Fruit fly (Drosophila melanogaster) whole organism, embryonic: ENCODE results near the gene aralar1.

ENCODE experiments used
- Antp ChIP-seq: fragments of 200-800 bp; sonication (Bioruptor generic); optimal IDR thresholded peaks from 3 replicates; lab custom pipeline; 2016; ENCODE audit warnings: missing biosample characterization, missing genetic modification characterization
- B-H2 ChIP-seq: fragments of 200-800 bp; sonication (Bioruptor generic); optimal IDR thresholded peaks from 2 replicates; lab custom pipeline; 2018; ENCODE audit warnings: missing biosample characterization, mild to moderate bottlenecking, missing genetic modification characterization
- Bdp1 ChIP-seq: fragments of 200-800 bp; sonication (Bioruptor generic); optimal IDR thresholded peaks from 3 replicates; lab custom pipeline; 2016; ENCODE audit warnings: missing biosample characterization, missing genetic modification characterization
- Blimp-1 ChIP-seq: fragments of 200-800 bp; sonication (Bioruptor generic); optimal IDR thresholded peaks from 3 replicates; lab custom pipeline; 2018; ENCODE audit warnings: missing biosample characterization, missing genetic modification characterization, mild to moderate bottlenecking, moderate library complexity, missing genetic modification reagents
- CG10366 ChIP-seq: fragments of 200-800 bp; sonication (Bioruptor generic); IDR thresholded peaks from 2 replicates; pipeline ENCODE4 v1.3.6; 2022; ENCODE audit warnings: missing biosample characterization, missing genetic modification characterization
- CG12391 ChIP-seq: fragments of 200-800 bp; sonication (Bioruptor generic); optimal IDR thresholded peaks from 3 replicates; lab custom pipeline; 2018; ENCODE audit warnings: missing biosample characterization, mild to moderate bottlenecking, missing genetic modification characterization, moderate library complexity
- CG13123 ChIP-seq: fragments of 200-800 bp; sonication (Bioruptor generic); optimal IDR thresholded peaks from 2 replicates; lab custom pipeline; 2016; ENCODE audit warnings: missing biosample characterization, missing genetic modification characterization
- CG13287 ChIP-seq: fragments of 200-800 bp; sonication (Bioruptor generic); IDR thresholded peaks from 2 replicates; pipeline ENCODE4 v1.3.6; 2022; ENCODE audit warnings: missing biosample characterization, missing genetic modification characterization; ENCODE audit not compliant: partially characterized antibody
- CG13624 ChIP-seq: fragments of 200-800 bp; sonication (Bioruptor generic); optimal IDR thresholded peaks from 2 replicates; lab custom pipeline; 2016; ENCODE audit warnings: missing biosample characterization, missing genetic modification characterization
- CG14050 ChIP-seq: fragments of 200-800 bp; sonication (Bioruptor generic); IDR thresholded peaks from 3 replicates; pipeline ENCODE4 v1.3.6; 2022; ENCODE audit warnings: missing biosample characterization, missing genetic modification characterization
- CG15514 ChIP-seq: fragments of 200-800 bp; sonication (Bioruptor generic); optimal IDR thresholded peaks from 3 replicates; lab custom pipeline; 2017; ENCODE audit warnings: missing biosample characterization, missing genetic modification characterization, mild to moderate bottlenecking, moderate library complexity, missing genetic modification reagents
- CG17568 ChIP-seq: fragments of 200-800 bp; sonication (Bioruptor generic); optimal IDR thresholded peaks from 2 replicates; lab custom pipeline; 2018; ENCODE audit warnings: missing biosample characterization, mild to moderate bottlenecking, missing genetic modification characterization, moderate library complexity
- CG18599 ChIP-seq: fragments of 200-800 bp; sonication (Bioruptor generic); optimal IDR thresholded peaks from 3 replicates; lab custom pipeline; 2017; ENCODE audit warnings: missing biosample characterization, missing genetic modification characterization, mild to moderate bottlenecking, moderate library complexity, missing genetic modification reagents
- CG3847 ChIP-seq: fragments of 200-800 bp; sonication (Bioruptor generic); IDR thresholded peaks from 2 replicates; pipeline ENCODE4 v1.3.6; 2022; ENCODE audit warnings: missing biosample characterization, missing genetic modification characterization
- CG4617 ChIP-seq: fragments of 200-800 bp; sonication (Bioruptor generic); optimal IDR thresholded peaks from 3 replicates; lab custom pipeline; 2016; ENCODE audit warnings: missing biosample characterization, missing genetic modification characterization, borderline replicate concordance
- CG4707 ChIP-seq: fragments of 200-800 bp; sonication (Bioruptor generic); optimal IDR thresholded peaks from 2 replicates; lab custom pipeline; 2018; ENCODE audit warnings: missing biosample characterization, mild to moderate bottlenecking, missing genetic modification characterization, moderate library complexity
- CG5180 ChIP-seq: fragments of 200-800 bp; sonication (Bioruptor generic); optimal IDR thresholded peaks from 3 replicates; lab custom pipeline; 2017; ENCODE audit warnings: missing biosample characterization, missing genetic modification characterization, mild to moderate bottlenecking, moderate library complexity, missing genetic modification reagents
- CG5953 ChIP-seq: fragments of 200-800 bp; sonication (Bioruptor generic); IDR thresholded peaks from 2 replicates; pipeline ENCODE4 v1.3.6; 2022; ENCODE audit warnings: missing biosample characterization, missing genetic modification characterization
- D19A ChIP-seq: fragments of 200-800 bp; optimal IDR thresholded peaks from 3 replicates; lab custom pipeline; 2019; ENCODE audit warnings: missing biosample characterization, mild to moderate bottlenecking, missing genetic modification characterization, moderate library complexity
- Dbx ChIP-seq: fragments of 200-800 bp; sonication (Bioruptor generic); IDR thresholded peaks from 3 replicates; pipeline ENCODE4 v1.3.6; 2022; ENCODE audit warnings: missing biosample characterization, missing genetic modification characterization
- Doc2 ChIP-seq: fragments of 200-800 bp; sonication (Bioruptor generic); IDR thresholded peaks from 2 replicates; pipeline ENCODE4 v1.3.6; 2022; ENCODE audit warnings: missing biosample characterization, missing genetic modification characterization
- HHEX ChIP-seq: fragments of 200-800 bp; sonication (Bioruptor generic); optimal IDR thresholded peaks from 3 replicates; lab custom pipeline; 2017; ENCODE audit warnings: missing biosample characterization, mild to moderate bottlenecking, missing genetic modification characterization, missing genetic modification reagents
- HLHmδ ChIP-seq: fragments of 200-800 bp; sonication (Bioruptor generic); optimal IDR thresholded peaks from 2 replicates; lab custom pipeline; 2018; ENCODE audit warnings: missing biosample characterization, mild to moderate bottlenecking, missing genetic modification characterization, moderate library complexity
- Hmr ChIP-seq: fragments of 200-800 bp; sonication (Bioruptor generic); optimal IDR thresholded peaks from 3 replicates; lab custom pipeline; 2017; ENCODE audit warnings: mild to moderate bottlenecking, missing biosample characterization, missing genetic modification reagents, missing genetic modification characterization
- Hr78 ChIP-seq, 2 experiments: fragments of 200-800 bp in 1 of 2; fragments of >200 bp in 1 of 2; sonication (Bioruptor generic) in 1 of 2; optimal IDR thresholded peaks; 2 replicates each; lab custom pipeline; 2017 to 2019; ENCODE audit warnings: missing biosample characterization in 2 of 2, missing genetic modification characterization in 2 of 2, mild to moderate bottlenecking in 1 of 2, moderate library complexity in 1 of 2
- Med ChIP-seq: fragments of 200-800 bp; sonication (Bioruptor generic); peaks from one replicate; lab custom pipeline; 2016; ENCODE audit warnings: missing biosample characterization, missing genetic modification characterization, mild to moderate bottlenecking, inconsistent platforms, moderate library complexity
- Nf-YC ChIP-seq: fragments of 200-800 bp; optimal IDR thresholded peaks from 3 replicates; lab custom pipeline; 2019; ENCODE audit warnings: missing biosample characterization, mild to moderate bottlenecking, missing genetic modification characterization, moderate library complexity
- Opbp ChIP-seq: fragments of 200-800 bp; sonication (Bioruptor generic); IDR thresholded peaks from 3 replicates; pipeline ENCODE4 v1.3.6; 2022; ENCODE audit warnings: missing biosample characterization, missing genetic modification characterization; ENCODE audit not compliant: partially characterized antibody
- ac ChIP-seq: fragments of 200-800 bp; sonication (Bioruptor generic); optimal IDR thresholded peaks from 3 replicates; lab custom pipeline; 2017; ENCODE audit warnings: missing biosample characterization, mild to moderate bottlenecking, missing genetic modification characterization
- crc ChIP-seq: fragments of 200-800 bp; sonication (Bioruptor generic); optimal IDR thresholded peaks from 2 replicates; lab custom pipeline; 2016; ENCODE audit warnings: missing biosample characterization, missing genetic modification characterization
- cwo ChIP-seq: fragments of 200-800 bp; sonication (Bioruptor generic); optimal IDR thresholded peaks from 3 replicates; lab custom pipeline; 2017; ENCODE audit warnings: missing biosample characterization, missing genetic modification characterization, mild to moderate bottlenecking, moderate library complexity, missing genetic modification reagents
- ewg ChIP-seq: fragments of 200-800 bp; sonication (Bioruptor generic); optimal IDR thresholded peaks from 3 replicates; lab custom pipeline; 2017; ENCODE audit warnings: mild to moderate bottlenecking, missing biosample characterization, missing genetic modification reagents, missing genetic modification characterization
- ftz-f1 ChIP-seq: fragments of 200-800 bp; sonication (Bioruptor generic); optimal IDR thresholded peaks from 2 replicates; lab custom pipeline; 2016; ENCODE audit warnings: missing biosample characterization, missing genetic modification characterization
- gcm ChIP-seq: fragments of 200-800 bp; sonication (Bioruptor generic); optimal IDR thresholded peaks from 2 replicates; lab custom pipeline; 2019; ENCODE audit warnings: missing biosample characterization, mild to moderate bottlenecking, missing genetic modification characterization, moderate library complexity
- gsb-n ChIP-seq: fragments of 200-800 bp; sonication (Bioruptor generic); optimal IDR thresholded peaks from 3 replicates; lab custom pipeline; 2018; ENCODE audit warnings: missing biosample characterization, mild to moderate bottlenecking, missing genetic modification characterization
- kah ChIP-seq: fragments of 200-800 bp; sonication (Bioruptor generic); optimal IDR thresholded peaks from 2 replicates; lab custom pipeline; 2018; ENCODE audit warnings: missing biosample characterization, mild to moderate bottlenecking, missing genetic modification characterization
- kni ChIP-seq: fragments of 200-800 bp; sonication (Bioruptor generic); optimal IDR thresholded peaks from 3 replicates; lab custom pipeline; 2017; ENCODE audit warnings: mild to moderate bottlenecking, missing biosample characterization, missing genetic modification reagents, missing genetic modification characterization
- lilli ChIP-seq: fragments of 200-800 bp; sonication (Bioruptor generic); optimal IDR thresholded peaks from 3 replicates; lab custom pipeline; 2016; ENCODE audit warnings: missing biosample characterization, missing genetic modification characterization
- luna ChIP-seq: fragments of 200-800 bp; sonication (Bioruptor generic); optimal IDR thresholded peaks from 2 replicates; lab custom pipeline; 2016; ENCODE audit warnings: missing biosample characterization, missing genetic modification characterization
- nerfin-1 ChIP-seq: fragments of 200-800 bp; sonication (Bioruptor generic); optimal IDR thresholded peaks from 3 replicates; lab custom pipeline; 2019; ENCODE audit warnings: missing biosample characterization, mild to moderate bottlenecking, missing genetic modification characterization, moderate library complexity
- pho ChIP-seq: fragments of 200-800 bp; sonication (Bioruptor generic); optimal IDR thresholded peaks from 2 replicates; lab custom pipeline; 2016; ENCODE audit warnings: missing biosample characterization, missing genetic modification characterization
- pros ChIP-seq: fragments of 200-800 bp; sonication (Bioruptor generic); optimal IDR thresholded peaks from 3 replicates; lab custom pipeline; 2019; ENCODE audit warnings: missing biosample characterization, mild to moderate bottlenecking, missing genetic modification characterization, moderate library complexity
- schlank ChIP-seq: fragments of 200-800 bp; sonication (Bioruptor generic); optimal IDR thresholded peaks from 2 replicates; lab custom pipeline; 2018; ENCODE audit warnings: missing biosample characterization, mild to moderate bottlenecking, missing genetic modification characterization
- twi ChIP-seq: fragments of 200-800 bp; optimal IDR thresholded peaks from 2 replicates; lab custom pipeline; 2019; ENCODE audit warnings: missing biosample characterization, mild to moderate bottlenecking, missing genetic modification characterization, moderate library complexity
- zen ChIP-seq: fragments of 200-800 bp; sonication (Bioruptor generic); optimal IDR thresholded peaks from 3 replicates; lab custom pipeline; 2018; ENCODE audit warnings: missing biosample characterization, mild to moderate bottlenecking, missing genetic modification characterization, moderate library complexity

The aralar1 gene

dm6 chr3R:30489797-30490196 is 34.1 kb upstream of the aralar1 start, which contains the start of gene PH4alphaSG2 (continued):
- TF ChIP-seq ewg (GFP tag; lab: Kevin White, UChicago): no peak
- no peak for TF ChIP-seq zen (tag; lab: Kevin White, UChicago)
- peak; percentile 29 for TF ChIP-seq CG15514 (GFP tag; lab: Kevin White, UChicago)
- peak; percentile 35 for TF ChIP-seq pho (GFP tag; lab: Kevin White, UChicago)
- TF ChIP-seq CG13624 (GFP tag; lab: Kevin White, UChicago): no peak
- no peak for TF ChIP-seq CG5953 (GFP tag; lab: Robert Waterston, UW)
- peak; percentile 31 for TF ChIP-seq Hmr
- peak; percentile 8 for TF ChIP-seq CG4707 (GFP tag; lab: Kevin White, UChicago)
- TF ChIP-seq Blimp-1: peak; percentile 11

dm6 chr3R:30488663-30489062 is 33.0 kb upstream of the aralar1 start, which contains the start of gene Jon99Fi:
Gene Jon99Fi (plus strand): TSS chr3R:30488963.
- TF ChIP-seq Dbx (no peak), lilli (GFP tag; lab: Kevin White, UChicago) (peak; percentile 4)
- TF ChIP-seq, all 482 proteins: peak for 1

- TF ChIP-seq CG12391 (tag; lab: Kevin White, UChicago) (no peak), CG4617 (GFP tag; lab: Kevin White, UChicago) (no peak), Doc2 (GFP tag; lab: Robert Waterston, UW) (no peak), HHEX (GFP tag; lab: Kevin White, UChicago) (no peak), schlank (tag; lab: Kevin White, UChicago) (no peak), cwo (GFP tag; lab: Kevin White, UChicago) (no peak), crc (GFP tag; lab: Kevin White, UChicago) (no peak), luna (no peak), CG17568 (no peak), CG13287 (no peak), kah (GFP tag; lab: Kevin White, UChicago) (no peak), Antp (GFP tag; lab: Kevin White, UChicago) (no peak), pho (GFP tag; lab: Kevin White, UChicago) (no peak), Bdp1 (GFP tag; lab: Kevin White, UChicago) (no peak), gcm (GFP tag; lab: Kevin White, UChicago) (no peak), Hr78 (GFP tag; optimal IDR thresholded peaks at IDR 0.05; lab: Kevin White, UChicago) (no peak), Nf-YC (tag; lab: Kevin White, UChicago) (no peak), CG18599 (GFP tag; lab: Kevin White, UChicago) (no peak), CG10366 (GFP tag; lab: Robert Waterston, UW) (no peak), CG13123 (GFP tag; lab: Kevin White, UChicago) (no peak)
Observed at dm6 chr3R:30487828-30488227, 32.2 kb upstream of the aralar1 start, which contains the start of gene Jon99Fii. Gene Jon99Fii (minus strand): TSS chr3R:30487928.

dm6 chr3R:30476367-30476766 is 20.7 kb upstream of the aralar1 start, which contains the start of gene spdo:
Gene spdo (plus strand): TSS chr3R:30476684.
- TF ChIP-seq Opbp (GFP tag; lab: Robert Waterston, UW) (0 out of 3 replicates have a peak, but pooled peaks have one; percentile 9), HLHmδ (peak; percentile 61), D19A (tag; lab: Kevin White, UChicago) (no peak), twi (peak; percentile 11), B-H2 (GFP tag; lab: Kevin White, UChicago) (no peak), Med (GFP tag; lab: Kevin White, UChicago) (peak; percentile 34), CG14050 (GFP tag; lab: Robert Waterston, UW) (no peak), ftz-f1 (GFP tag; lab: Kevin White, UChicago) (no peak), pros (GFP tag; lab: Kevin White, UChicago) (peak; percentile 99), ewg (GFP tag; lab: Kevin White, UChicago) (peak; percentile 15), CG3847 (GFP tag; lab: Robert Waterston, UW) (no peak), gsb-n (tag; lab: Kevin White, UChicago) (peak; percentile 70), CG5180 (peak; percentile 75), ac (GFP tag; lab: Kevin White, UChicago) (peak; percentile 81), nerfin-1 (tag; lab: Kevin White, UChicago) (peak; percentile 65), gcm (GFP tag; lab: Kevin White, UChicago) (peak; percentile 70), kni (GFP tag; lab: Kevin White, UChicago) (peak; percentile 46)
